Fruit fly (Drosophila melanogaster) whole organism: Measurements from ENCODE around the gene fng.

Experiments
- pan ChIP-seq: fragments of >200 bp; optimal IDR thresholded peaks from 2 replicates; lab custom pipeline; 2017
- psq ChIP-seq: fragments of >200 bp; optimal IDR thresholded peaks from 2 replicates; lab custom pipeline; 2017

DNA sequence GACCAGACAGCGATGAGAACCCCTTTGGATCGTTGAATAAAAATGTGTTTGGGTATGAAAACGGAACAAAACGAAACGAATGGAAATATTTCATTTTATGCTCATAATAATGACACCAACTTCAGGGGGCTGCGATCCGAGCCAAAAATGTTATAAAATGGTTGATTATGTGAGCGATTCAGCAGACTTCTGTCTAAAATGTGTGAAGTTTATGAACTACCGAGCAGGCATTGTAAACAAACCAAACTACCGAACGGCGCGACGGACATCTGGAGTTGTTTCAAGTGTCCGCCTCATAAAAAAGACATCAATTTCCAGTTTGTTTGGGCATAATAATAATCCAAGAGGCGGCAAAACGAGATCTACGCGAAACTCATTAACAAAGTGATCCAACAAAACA is 28.8 kb downstream of the fng start:
- TF ChIP-seq pan (no peak), psq (no peak)
